Worm (Caenorhabditis elegans) whole organism, L2 larva: ENCODE data around the gene C12D8.9.

Experiments
- lin-13 ChIP-seq: fragments of 150-350 bp; optimal IDR thresholded peaks from 2 replicates; lab custom pipeline; 2014; ENCODE audit warnings: missing biosample characterization, missing genetic modification reagents, missing genetic modification characterization
- nhr-11 ChIP-seq: fragments of 150-350 bp; optimal IDR thresholded peaks from 2 replicates; lab custom pipeline; 2014; ENCODE audit warnings: missing biosample characterization, missing genetic modification characterization
- snpc-4 ChIP-seq: fragments of 150-350 bp; optimal IDR thresholded peaks from 2 replicates; lab custom pipeline; 2014; ENCODE audit warnings: missing biosample characterization, missing genetic modification characterization
- zag-1 ChIP-seq: fragments of 150-350 bp; optimal IDR thresholded peaks from 2 replicates; lab custom pipeline; 2014; ENCODE audit warnings: missing biosample characterization, missing genetic modification characterization

- no peak for TF ChIP-seq zag-1 (tag; lab: Kevin White, UChicago)
- TF ChIP-seq nhr-11 (tag; lab: Kevin White, UChicago) = no peak
- no peak for TF ChIP-seq lin-13
- no peak for TF ChIP-seq snpc-4 (tag; lab: Kevin White, UChicago)
These were observed 37.1 kb upstream of the C12D8.9 start for ce11 chrV:10280112-10280511.
